Worm (Caenorhabditis elegans): ENCODE data around the gene Y59H11AM.4.

DNA sequence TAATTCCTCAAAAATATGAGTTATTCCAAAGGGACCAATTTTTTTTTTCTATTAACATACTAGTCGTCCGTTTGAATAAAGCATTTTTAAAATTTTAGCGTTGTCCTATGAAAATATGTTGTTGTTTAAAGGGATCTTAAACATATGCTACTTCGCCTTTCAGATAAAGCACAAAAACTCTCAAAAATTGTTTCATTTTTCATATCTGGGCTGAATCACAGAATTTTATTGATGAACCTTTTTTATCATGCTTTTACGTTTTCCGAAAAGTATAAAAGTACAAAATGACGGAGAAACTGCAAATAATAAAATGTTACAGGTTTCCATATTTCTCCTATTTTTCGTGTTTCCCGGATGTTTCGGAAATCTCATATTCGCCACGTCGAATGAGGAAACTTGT is 25.6 kb upstream of the Y59H11AM.4 start, which contains the start of gene clec-181:
- TF ChIP-seq tra-4 (tag; optimal IDR thresholded peaks at IDR 0.05) (no peak), F13C5.2 (tag; optimal IDR thresholded peaks at IDR 0.05) (no peak), ama-1 (optimal IDR thresholded peaks at IDR 0.05) (no peak), flt-1 (GFP tag; IDR thresholded peaks at IDR 0.05) (no peak), pes-1 (GFP tag; IDR thresholded peaks at IDR 0.05) (no peak), ets-7 (tag; optimal IDR thresholded peaks at IDR 0.05) (no peak), ceh-36 (tag; optimal IDR thresholded peaks at IDR 0.05) (no peak), tbx-11 (GFP tag; IDR thresholded peaks at IDR 0.05) (no peak), B0310.2 (tag; optimal IDR thresholded peaks at IDR 0.05) (no peak)

All from whole organism, early embryonic.